Fruit fly (Drosophila melanogaster) whole organism, prepupa: ENCODE results near the gene CG42272.

Source experiments
- CG10631 ChIP-seq: fragments of 200-800 bp; sonication (Bioruptor generic); optimal IDR thresholded peaks from 2 replicates; lab custom pipeline; 2016; ENCODE audit warnings: missing biosample characterization, missing genetic modification characterization
- CG11294 ChIP-seq: fragments of 200-800 bp; sonication (Bioruptor generic); IDR thresholded peaks from 2 replicates; pipeline ENCODE4 v1.3.6; 2022; ENCODE audit warnings: missing biosample characterization, missing genetic modification characterization
- CG11762 ChIP-seq: fragments of 200-800 bp; sonication (Bioruptor generic); optimal IDR thresholded peaks from 3 replicates; lab custom pipeline; 2016; ENCODE audit warnings: missing biosample characterization, missing genetic modification characterization; ENCODE audit not compliant: insufficient read depth
- CG11902 ChIP-seq: fragments of 200-800 bp; sonication (Bioruptor generic); optimal IDR thresholded peaks from 3 replicates; lab custom pipeline; 2016; ENCODE audit warnings: missing biosample characterization, missing genetic modification characterization
- CG15336 ChIP-seq: fragments of 200-800 bp; sonication (Bioruptor generic); IDR thresholded peaks from 2 replicates; pipeline ENCODE4 v1.3.6; 2022; ENCODE audit warnings: missing biosample characterization, missing genetic modification characterization
- CG16779 ChIP-seq: fragments of 200-800 bp; sonication (Bioruptor generic); optimal IDR thresholded peaks from 3 replicates; lab custom pipeline; 2017; ENCODE audit warnings: missing biosample characterization, mild to moderate bottlenecking, missing genetic modification characterization
- CG3919 ChIP-seq: fragments of 200-800 bp; sonication (Bioruptor generic); optimal IDR thresholded peaks from 3 replicates; lab custom pipeline; 2016; ENCODE audit warnings: missing biosample characterization, missing genetic modification characterization
- CG6163 ChIP-seq: fragments of 200-800 bp; sonication (Bioruptor generic); IDR thresholded peaks from 3 replicates; pipeline ENCODE4 v1.3.6; 2022; ENCODE audit warnings: missing biosample characterization, missing genetic modification characterization
- CG6792 ChIP-seq: fragments of 200-800 bp; sonication (Bioruptor generic); optimal IDR thresholded peaks from 3 replicates; lab custom pipeline; 2016; ENCODE audit warnings: missing biosample characterization, missing genetic modification characterization
- CG6808 ChIP-seq: fragments of 200-800 bp; sonication (Bioruptor generic); optimal IDR thresholded peaks from 3 replicates; lab custom pipeline; 2017; ENCODE audit warnings: missing biosample characterization, missing genetic modification characterization, mild to moderate bottlenecking, moderate library complexity, missing genetic modification reagents
- CG6854 ChIP-seq: fragments of 200-800 bp; sonication (Bioruptor generic); optimal IDR thresholded peaks from 2 replicates; lab custom pipeline; 2017; ENCODE audit warnings: missing biosample characterization, mild to moderate bottlenecking, missing genetic modification characterization
- CG7368 ChIP-seq: fragments of 200-800 bp; sonication (Bioruptor generic); optimal IDR thresholded peaks from 3 replicates; lab custom pipeline; 2016; ENCODE audit warnings: missing biosample characterization, missing genetic modification characterization
- CG8119 ChIP-seq: fragments of 200-800 bp; sonication (Bioruptor generic); IDR thresholded peaks from 3 replicates; pipeline ENCODE4 v1.3.6; 2022; ENCODE audit warnings: missing biosample characterization, missing genetic modification characterization
- CG8319 ChIP-seq: fragments of 200-800 bp; sonication (Bioruptor generic); optimal IDR thresholded peaks from 3 replicates; lab custom pipeline; 2016; ENCODE audit warnings: missing biosample characterization, missing genetic modification characterization
- CG8632 ChIP-seq: fragments of 200-800 bp; sonication (Bioruptor generic); optimal IDR thresholded peaks from 3 replicates; lab custom pipeline; 2016; ENCODE audit warnings: missing biosample characterization, missing genetic modification characterization
- Eip75B ChIP-seq: fragments of 200-800 bp; sonication (Bioruptor generic); optimal IDR thresholded peaks from 3 replicates; lab custom pipeline; 2016; ENCODE audit warnings: missing biosample characterization, missing genetic modification characterization
- Eip78C ChIP-seq: fragments of 200-800 bp; sonication (Bioruptor generic); peaks from one replicate; lab custom pipeline; 2016; ENCODE audit warnings: missing biosample characterization, missing genetic modification characterization
- Ets21C ChIP-seq: fragments of 200-800 bp; sonication (Bioruptor generic); optimal IDR thresholded peaks from 3 replicates; lab custom pipeline; 2016; ENCODE audit warnings: missing biosample characterization, missing genetic modification characterization
- Ets96B ChIP-seq: fragments of 200-800 bp; optimal IDR thresholded peaks from 2 replicates; lab custom pipeline; 2019; ENCODE audit warnings: missing biosample characterization, mild to moderate bottlenecking, missing genetic modification characterization, moderate library complexity
- Hr38 ChIP-seq: sonication (Bioruptor generic); optimal IDR thresholded peaks from 2 replicates; lab custom pipeline; 2016; ENCODE audit warnings: missing biosample characterization, missing genetic modification characterization
- Hr4 ChIP-seq: fragments of 200-800 bp; sonication (Bioruptor generic); optimal IDR thresholded peaks from 3 replicates; lab custom pipeline; 2016; ENCODE audit warnings: missing biosample characterization, missing genetic modification characterization
- Met ChIP-seq: fragments of 200-800 bp; sonication (Bioruptor generic); optimal IDR thresholded peaks from 3 replicates; lab custom pipeline; 2016; ENCODE audit warnings: missing biosample characterization, missing genetic modification characterization
- Smox ChIP-seq: fragments of 200-800 bp; sonication (Bioruptor generic); optimal IDR thresholded peaks from 3 replicates; lab custom pipeline; 2016; ENCODE audit warnings: missing biosample characterization, missing genetic modification characterization
- Sox102F ChIP-seq: fragments of 200-800 bp; sonication (Bioruptor generic); optimal IDR thresholded peaks from 2 replicates; lab custom pipeline; 2016; ENCODE audit warnings: missing biosample characterization, mild to moderate bottlenecking, missing genetic modification characterization
- acj6 ChIP-seq: fragments of 200-800 bp; sonication (Bioruptor generic); optimal IDR thresholded peaks from 3 replicates; lab custom pipeline; 2016; ENCODE audit warnings: missing biosample characterization, missing genetic modification characterization
- cyc ChIP-seq: fragments of 200-800 bp; sonication (Bioruptor generic); optimal IDR thresholded peaks from 3 replicates; lab custom pipeline; 2016; ENCODE audit warnings: missing biosample characterization, missing genetic modification characterization
- dac ChIP-seq: fragments of 200-800 bp; sonication (Bioruptor generic); optimal IDR thresholded peaks from 2 replicates; lab custom pipeline; 2017; ENCODE audit warnings: missing biosample characterization, mild to moderate bottlenecking, missing genetic modification characterization
- fd59A ChIP-seq: fragments of 200-800 bp; sonication (Bioruptor generic); optimal IDR thresholded peaks from 2 replicates; lab custom pipeline; 2017; ENCODE audit warnings: missing biosample characterization, mild to moderate bottlenecking, missing genetic modification characterization, missing genetic modification reagents
- lz ChIP-seq: fragments of 200-800 bp; sonication (Bioruptor generic); optimal IDR thresholded peaks from 3 replicates; lab custom pipeline; 2016; ENCODE audit warnings: missing biosample characterization, missing genetic modification characterization
- salr ChIP-seq, 2 experiments: fragments of 200-800 bp; sonication (Bioruptor generic); optimal IDR thresholded peaks; 3 replicates each; lab custom pipeline; 2016 to 2018; ENCODE audit warnings: missing biosample characterization in 2 of 2, missing genetic modification characterization in 2 of 2, mild to moderate bottlenecking in 1 of 2
- spab ChIP-seq: fragments of 200-800 bp; sonication (Bioruptor generic); optimal IDR thresholded peaks from 2 replicates; lab custom pipeline; 2017; ENCODE audit warnings: missing biosample characterization, mild to moderate bottlenecking, missing genetic modification characterization, missing genetic modification reagents
- ss ChIP-seq, 2 experiments: fragments of 200-800 bp; sonication (Bioruptor generic); optimal IDR thresholded peaks; 2 replicates in 1 of 2; 3 replicates in 1 of 2; lab custom pipeline; 2017 to 2018; ENCODE audit warnings: mild to moderate bottlenecking in 2 of 2, missing biosample characterization in 2 of 2, missing genetic modification characterization in 2 of 2, moderate library complexity in 1 of 2
- vri ChIP-seq: fragments of 200-800 bp; sonication (Bioruptor generic); optimal IDR thresholded peaks from 3 replicates; lab custom pipeline; 2016; ENCODE audit warnings: missing biosample characterization, mild to moderate bottlenecking, missing genetic modification characterization

The CG42272 gene

DNA sequence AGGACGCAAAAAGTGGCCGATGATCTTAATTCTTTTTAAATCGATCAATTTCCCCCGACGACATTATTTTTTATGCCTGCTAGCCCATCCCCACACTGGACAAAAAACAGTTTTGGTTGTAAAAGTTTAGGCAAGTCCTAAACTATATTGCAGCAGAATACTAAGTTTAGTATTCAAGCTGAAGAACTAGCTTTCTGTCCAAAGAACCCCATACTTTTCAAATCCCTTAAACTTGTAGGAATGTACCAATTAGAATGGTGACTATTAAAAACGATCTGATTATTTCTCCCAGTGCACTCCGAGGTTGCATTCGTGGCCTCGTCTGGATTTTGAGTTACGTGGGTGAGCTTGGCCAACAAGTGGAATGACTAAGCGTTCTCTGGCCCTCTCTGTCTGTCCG lies 22.6 kb downstream of the CG42272 start (continued):
- peak; percentile 52 for TF ChIP-seq Eip78C
- peak; percentile 5 for TF ChIP-seq Ets96B
- TF ChIP-seq spab (GFP tag; lab: Kevin White, UChicago): peak; percentile 12
- TF ChIP-seq CG7368 (GFP tag; lab: Kevin White, UChicago): no peak
- TF ChIP-seq Smox: no peak
- TF ChIP-seq CG6808 (GFP tag; lab: Kevin White, UChicago): no peak
- TF ChIP-seq CG10631: no peak
- no peak for TF ChIP-seq vri (GFP tag; lab: Kevin White, UChicago)
- TF ChIP-seq acj6 (GFP tag; lab: Kevin White, UChicago): peak; percentile 28
- no peak for TF ChIP-seq ss (GFP tag; optimal IDR thresholded peaks at IDR 0.05; lab: Kevin White, UChicago)
- no peak for TF ChIP-seq Ets21C (GFP tag; lab: Kevin White, UChicago)
- TF ChIP-seq Hr4: no peak
- no peak for TF ChIP-seq CG11762 (GFP tag; lab: Kevin White, UChicago)

DNA sequence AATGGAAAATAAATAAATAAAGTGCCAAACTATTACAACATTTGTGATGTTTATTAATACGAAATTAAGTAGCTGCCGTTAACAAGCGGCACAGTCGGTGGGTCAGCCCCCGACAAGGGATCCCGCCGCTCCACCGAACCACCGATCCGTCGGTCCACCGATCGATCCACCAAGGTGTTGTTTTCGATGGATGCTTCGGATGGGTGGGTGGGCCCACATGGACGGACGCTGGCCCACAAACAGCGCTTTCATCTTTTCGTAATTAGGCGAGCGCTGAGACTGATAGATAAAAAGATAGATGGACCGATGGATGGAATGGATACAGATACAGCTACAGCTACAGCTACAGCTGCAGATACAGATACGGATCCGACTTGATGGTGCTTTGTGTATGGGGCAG lies 25.4 kb downstream of the CG42272 start:
- no peak for TF ChIP-seq Eip75B (GFP tag; lab: Kevin White, UChicago)
- no peak for TF ChIP-seq CG16779 (tag; lab: Kevin White, UChicago)
- TF ChIP-seq fd59A: no peak
- no peak for TF ChIP-seq CG6854 (GFP tag; lab: Kevin White, UChicago)
- no peak for TF ChIP-seq salr (GFP tag; optimal IDR thresholded peaks at IDR 0.05; lab: Kevin White, UChicago)
- no peak for TF ChIP-seq cyc (GFP tag; lab: Kevin White, UChicago)

dm6 chr3L:5828684-5829083 lies 25.9 kb downstream of the CG42272 start:
- TF ChIP-seq CG6792 (GFP tag; lab: Kevin White, UChicago) (no peak), CG11902 (GFP tag; lab: Kevin White, UChicago) (no peak), CG3919 (no peak), lz (GFP tag; lab: Kevin White, UChicago) (no peak), CG8119 (GFP tag; lab: Robert Waterston, UW) (no peak), Eip78C (no peak), cyc (GFP tag; lab: Kevin White, UChicago) (no peak), acj6 (GFP tag; lab: Kevin White, UChicago) (no peak), Sox102F (GFP tag; lab: Kevin White, UChicago) (no peak), spab (GFP tag; lab: Kevin White, UChicago) (no peak), CG6808 (GFP tag; lab: Kevin White, UChicago) (no peak), dac (GFP tag; lab: Kevin White, UChicago) (no peak), CG6163 (GFP tag; lab: Robert Waterston, UW) (no peak), fd59A (no peak), Hr38 (GFP tag; lab: Kevin White, UChicago) (no peak), Hr4 (no peak), CG8632 (GFP tag; lab: Kevin White, UChicago) (no peak), CG6854 (GFP tag; lab: Kevin White, UChicago) (no peak), Ets96B (no peak)

- TF ChIP-seq Sox102F (GFP tag; lab: Kevin White, UChicago) (no peak), lz (GFP tag; lab: Kevin White, UChicago) (no peak), Met (GFP tag; lab: Kevin White, UChicago) (no peak), CG11294 (no peak), dac (GFP tag; lab: Kevin White, UChicago) (no peak), CG8119 (GFP tag; lab: Robert Waterston, UW) (no peak)
- TF ChIP-seq, all 60 proteins: peak for 0
These were observed 27.8 kb downstream of the CG42272 start for dm6 chr3L:5830649-5831048.

dm6 chr3L:5831890-5832289 lies 29.1 kb downstream of the CG42272 start:
- TF ChIP-seq CG15336 (GFP tag; lab: Robert Waterston, UW) (no peak), salr (GFP tag; optimal IDR thresholded peaks at IDR 0.05; lab: Kevin White, UChicago) (no peak), CG8319 (GFP tag; lab: Kevin White, UChicago) (no peak), Smox (no peak)
